Fruit fly (Drosophila melanogaster): Measurements from ENCODE around the gene Gcat.

Gcat gene

dm6 chr3L:11819639-11820456 lies 19.2 kb upstream of the Gcat start (continued):
- no peak for TF ChIP-seq OdsH (GFP tag; optimal IDR thresholded peaks at IDR 0.05)
- no peak for TF ChIP-seq CG6276 (GFP tag; optimal IDR thresholded peaks at IDR 0.05)
- no peak for TF ChIP-seq CG3032 (tag; optimal IDR thresholded peaks at IDR 0.05)
- TF ChIP-seq CG16779 (tag; optimal IDR thresholded peaks at IDR 0.05), result no peak
- peak; percentile 63 for TF ChIP-seq Sox102F (GFP tag; optimal IDR thresholded peaks at IDR 0.05)
- TF ChIP-seq CG6854 (GFP tag; optimal IDR thresholded peaks at IDR 0.05), result peak; percentile 40
- no peak for TF ChIP-seq Sox15 (GFP tag; optimal IDR thresholded peaks at IDR 0.05)
- peak; percentile 6 for TF ChIP-seq CG8632 (GFP tag; optimal IDR thresholded peaks at IDR 0.05)
- TF ChIP-seq Ets96B (tag; optimal IDR thresholded peaks at IDR 0.05), result peak; percentile 5

- no peak for TF ChIP-seq Lpt (GFP tag; optimal IDR thresholded peaks at IDR 0.05)
Measured at dm6 chr3L:11816641-11817040, 16.0 kb upstream of the Gcat start.

- no peak for TF ChIP-seq CG15336 (GFP tag; IDR thresholded peaks at IDR 0.05)
- TF ChIP-seq achi (GFP tag; optimal IDR thresholded peaks at IDR 0.05), result peak; percentile 71
- no peak for TF ChIP-seq Ets96B (tag; optimal IDR thresholded peaks at IDR 0.05)
Measured at dm6 chr3L:11815220-11815797, 14.6 kb upstream of the Gcat start, which contains the start of gene CG14130. Gene CG14130, plus strand, starts transcription at chr3L:11815444.

dm6 chr3L:11814655-11815054 lies 14.0 kb upstream of the Gcat start, which contains the start of gene Cubn2:
Gene Cubn2, minus strand, starts transcription at chr3L:11814755.
- TF ChIP-seq topi (GFP tag; optimal IDR thresholded peaks at IDR 0.05) (no peak), CG11902 (GFP tag; optimal IDR thresholded peaks at IDR 0.05) (no peak), Sox102F (GFP tag; optimal IDR thresholded peaks at IDR 0.05) (no peak), CG7368 (GFP tag; optimal IDR thresholded peaks at IDR 0.05) (no peak), Hr39 (GFP tag; optimal IDR thresholded peaks at IDR 0.05) (no peak), pdm3 (GFP tag; optimal IDR thresholded peaks at IDR 0.05) (no peak), CG1621 (tag; optimal IDR thresholded peaks at IDR 0.05) (no peak), svp (GFP tag) (no peak), CG10669 (GFP tag; optimal IDR thresholded peaks at IDR 0.05) (no peak), acj6 (GFP tag; optimal IDR thresholded peaks at IDR 0.05) (no peak), CG15336 (GFP tag; IDR thresholded peaks at IDR 0.05) (no peak), CG8119 (GFP tag; IDR thresholded peaks at IDR 0.05) (no peak), CG11762 (GFP tag; optimal IDR thresholded peaks at IDR 0.05; ENCODE audit: insufficient read depth) (no peak), CG6163 (GFP tag; IDR thresholded peaks at IDR 0.05) (no peak), dsx (GFP tag; optimal IDR thresholded peaks at IDR 0.05; ENCODE audit: poor library complexity, severe bottlenecking) (no peak), vri (GFP tag; optimal IDR thresholded peaks at IDR 0.05) (no peak)

- TF ChIP-seq dac (GFP tag; optimal IDR thresholded peaks at IDR 0.05) (no peak), fd59A (GFP tag; optimal IDR thresholded peaks at IDR 0.05) (no peak)
Measured at dm6 chr3L:11801622-11802021, 961 bp upstream of the Gcat start.

dm6 chr3L:11795440-11795983 lies 5.1 kb downstream of the Gcat start, which contains the start of gene Klp68D:
Gene Klp68D, plus strand, starts transcription at chr3L:11795614.
- TF ChIP-seq topi (GFP tag; optimal IDR thresholded peaks at IDR 0.05) (no peak), CG6163 (GFP tag; IDR thresholded peaks at IDR 0.05) (no peak), OdsH (GFP tag; optimal IDR thresholded peaks at IDR 0.05) (no peak), CG31627 (GFP tag; optimal IDR thresholded peaks at IDR 0.05) (no peak), CG4318 (GFP tag; optimal IDR thresholded peaks at IDR 0.05) (no peak), fd85E (GFP tag; optimal IDR thresholded peaks at IDR 0.05) (no peak), pdm3 (GFP tag; optimal IDR thresholded peaks at IDR 0.05) (no peak), CG6276 (GFP tag; optimal IDR thresholded peaks at IDR 0.05) (no peak), CG3919 (GFP tag; optimal IDR thresholded peaks at IDR 0.05) (no peak), CG11762 (GFP tag; optimal IDR thresholded peaks at IDR 0.05; ENCODE audit: insufficient read depth) (no peak), eg (GFP tag; IDR thresholded peaks at IDR 0.05) (no peak), Sox102F (GFP tag; optimal IDR thresholded peaks at IDR 0.05) (no peak), CG32006 (GFP tag; optimal IDR thresholded peaks at IDR 0.05) (no peak), CG3032 (tag; optimal IDR thresholded peaks at IDR 0.05) (no peak), Gug (GFP tag; IDR thresholded peaks at IDR 0.05) (no peak), CG6808 (GFP tag; optimal IDR thresholded peaks at IDR 0.05) (no peak), Ets21C (GFP tag; optimal IDR thresholded peaks at IDR 0.05) (no peak), CG9139 (GFP tag; optimal IDR thresholded peaks at IDR 0.05) (no peak), Blimp-1 (GFP tag; optimal IDR thresholded peaks at IDR 0.05) (no peak), CG1621 (tag; optimal IDR thresholded peaks at IDR 0.05) (no peak)
